Worm (Caenorhabditis elegans) whole organism, young adult: ENCODE data around the gene F34D10.9.

Source experiments
- F39B2.1 ChIP-seq: fragments of 200-800 bp; sonication (Bioruptor generic); IDR thresholded peaks from 2 replicates; pipeline ENCODE4 v1.3.6; 2022; ENCODE audit warnings: missing genetic modification reagents, missing genetic modification characterization, missing compliant biosample characterization
- ama-1 ChIP-seq, 3 experiments: fragments of 150-350 bp in 1 of 3; sonication (generic microtip) in 2 of 3; optimal IDR thresholded peaks; 2 replicates each; lab custom pipeline; 2014 to 2018; ENCODE audit warnings: missing biosample characterization in 2 of 3, missing genetic modification characterization in 2 of 3, missing genetic modification reagents in 2 of 3
- attf-5 ChIP-seq: fragments of 200-800 bp; sonication (Bioruptor generic); optimal IDR thresholded peaks from 2 replicates; lab custom pipeline; 2018; ENCODE audit warnings: mild to moderate bottlenecking, missing genetic modification characterization, missing compliant biosample characterization
- bed-2 ChIP-seq: fragments of 200-800 bp; sonication (Bioruptor generic); IDR thresholded peaks from 2 replicates; pipeline ENCODE4 v1.3.6; 2022; ENCODE audit warnings: missing genetic modification reagents, missing genetic modification characterization, missing compliant biosample characterization
- ets-4 ChIP-seq: fragments of 200-800 bp; sonication (Bioruptor generic); optimal IDR thresholded peaks from 2 replicates; lab custom pipeline; 2018; ENCODE audit warnings: mild to moderate bottlenecking, missing genetic modification characterization, missing compliant biosample characterization
- gei-17 ChIP-seq: fragments of 200-800 bp; sonication (Bioruptor generic); optimal IDR thresholded peaks from 2 replicates; lab custom pipeline; 2018; ENCODE audit warnings: mild to moderate bottlenecking, missing genetic modification characterization, missing compliant biosample characterization
- lir-1 ChIP-seq: fragments of 200-800 bp; sonication (Bioruptor generic); conservative IDR thresholded peaks from 2 replicates; pipeline ENCODE4 v1.3.6; 2022; ENCODE audit warnings: missing genetic modification reagents, missing genetic modification characterization, missing compliant biosample characterization
- madf-6 ChIP-seq: fragments of 200-800 bp; sonication (Bioruptor generic); IDR thresholded peaks from 2 replicates; pipeline ENCODE4 v1.3.6; 2022; ENCODE audit warnings: missing genetic modification reagents, missing genetic modification characterization, missing compliant biosample characterization
- rpc-1 ChIP-seq, 2 experiments: fragments of 150-350 bp in 1 of 2; sonication (generic microtip) in 1 of 2; optimal IDR thresholded peaks; 2 replicates each; lab custom pipeline; 2014 to 2018; ENCODE audit warnings: missing biosample characterization in 1 of 2, missing genetic modification characterization in 1 of 2, missing genetic modification reagents in 1 of 2, missing genotype in 1 of 2
- unc-62 ChIP-seq: fragments of 150-350 bp; optimal IDR thresholded peaks from 2 replicates; lab custom pipeline; 2014; ENCODE audit warnings: missing biosample characterization, missing genetic modification reagents, missing genetic modification characterization

- TF ChIP-seq madf-6 (no peak), lir-1 (no peak), rpc-1 (optimal IDR thresholded peaks at IDR 0.05; lab: Kevin White, UChicago) (no peak), rpc-1 (tag; optimal IDR thresholded peaks at IDR 0.05; lab: Kevin White, UChicago) (no peak), attf-5 (GFP tag; lab: Kevin White, UChicago) (no peak), bed-2 (GFP tag; lab: Robert Waterston, UW) (no peak), unc-62 (GFP tag; lab: Kevin White, UChicago) (no peak), F39B2.1 (GFP tag; lab: Robert Waterston, UW) (no peak), gei-17 (GFP tag; lab: Kevin White, UChicago) (no peak), ama-1 (optimal IDR thresholded peaks at IDR 0.05; lab: Kevin White, UChicago) (no peak), ama-1 (GFP tag; optimal IDR thresholded peaks at IDR 0.05; lab: Kevin White, UChicago) (no peak), ets-4 (GFP tag; lab: Kevin White, UChicago) (no peak)
Observed at ce11 chrIII:3736302-3736701, 6.9 kb upstream of the F34D10.9 start, which contains the start of gene F34D10.4.
